Fruit fly (Drosophila melanogaster): Measurements from ENCODE around the gene CG14257.

DNA sequence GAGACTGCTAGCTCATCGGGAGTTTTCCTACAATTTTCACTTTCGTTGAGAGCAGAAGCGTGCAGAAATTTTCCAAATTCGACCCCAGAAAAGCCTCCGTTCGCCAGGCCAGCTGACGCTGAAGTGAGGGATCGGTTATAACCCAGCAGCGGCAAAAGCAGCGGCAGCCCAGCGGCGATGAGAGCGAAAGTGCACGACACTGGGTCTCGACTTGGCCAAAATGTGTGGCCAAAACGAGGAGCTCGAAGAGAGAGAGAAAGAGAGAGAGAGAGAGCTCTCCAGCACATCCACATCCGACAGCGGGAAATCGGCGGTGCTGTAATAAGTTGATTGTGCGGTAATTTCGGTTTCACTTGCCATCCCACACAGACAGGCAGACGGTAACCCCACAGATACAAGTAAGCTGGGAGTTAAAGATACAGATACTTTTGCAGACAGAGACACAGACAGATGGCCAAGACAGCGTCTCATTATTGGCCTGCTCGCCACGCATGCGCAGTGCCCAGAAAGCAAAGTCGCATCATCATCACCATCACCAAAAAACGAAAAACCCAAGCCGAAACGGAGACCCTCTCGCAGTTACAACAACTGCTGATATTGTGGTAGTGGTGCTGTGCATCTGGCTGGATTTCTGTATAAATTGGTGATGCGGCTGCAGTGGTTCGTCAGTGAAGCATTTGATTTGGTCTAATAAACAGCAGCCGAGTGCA lies 27.0 kb upstream of the CG14257 start, which contains the start of gene TwdlT:
- TF ChIP-seq CG13204 (GFP tag; optimal IDR thresholded peaks at IDR 0.05), result no peak
- no peak for TF ChIP-seq CG10348 (GFP tag; IDR thresholded peaks at IDR 0.05)
- no peak for TF ChIP-seq D1 (tag; optimal IDR thresholded peaks at IDR 0.05)
- no peak for TF ChIP-seq CG14655 (GFP tag; optimal IDR thresholded peaks at IDR 0.05)
